Worm (Caenorhabditis elegans) whole organism, L3 larva: ENCODE measurements around the gene abts-3.

Experiments
- R02D3.7 ChIP-seq: fragments of 150-350 bp; optimal IDR thresholded peaks from 2 replicates; lab custom pipeline; 2014; ENCODE audit warnings: missing biosample characterization, missing genetic modification characterization
- ama-1 ChIP-seq: fragments of 150-350 bp; optimal IDR thresholded peaks from 2 replicates; lab custom pipeline; 2018
- ceh-16 ChIP-seq: sonication (generic microtip); optimal IDR thresholded peaks from 2 replicates; lab custom pipeline; 2017; ENCODE audit warnings: missing biosample characterization, missing genetic modification characterization
- ceh-28 ChIP-seq: fragments of 150-350 bp; optimal IDR thresholded peaks from 2 replicates; lab custom pipeline; 2014; ENCODE audit warnings: missing biosample characterization, missing genetic modification reagents, missing genetic modification characterization
- ceh-9 ChIP-seq: sonication (generic microtip); optimal IDR thresholded peaks from 2 replicates; lab custom pipeline; 2018; ENCODE audit warnings: missing biosample characterization, missing genetic modification characterization
- daf-12 ChIP-seq: fragments of 150-350 bp; optimal IDR thresholded peaks from 2 replicates; lab custom pipeline; 2014; ENCODE audit warnings: missing biosample characterization, missing genetic modification reagents, missing genetic modification characterization
- egl-27 ChIP-seq: sonication (generic microtip); optimal IDR thresholded peaks from 4 replicates; lab custom pipeline; 2017; ENCODE audit warnings: missing biosample characterization, missing genetic modification reagents, missing genetic modification characterization
- elt-1 ChIP-seq: fragments of 150-350 bp; optimal IDR thresholded peaks from 2 replicates; lab custom pipeline; 2014; ENCODE audit warnings: missing biosample characterization, missing genetic modification characterization
- elt-2 ChIP-seq: sonication (generic microtip); optimal IDR thresholded peaks from 2 replicates; lab custom pipeline; 2016; ENCODE audit warnings: missing genetic modification reagents, mild to moderate bottlenecking, missing genetic modification characterization, missing compliant biosample characterization
- elt-3 ChIP-seq, 3 experiments: fragments of 150-350 bp in 1 of 3; sonication (generic microtip) in 2 of 3; optimal IDR thresholded peaks; 2 replicates in 2 of 3; 4 replicates in 1 of 3; lab custom pipeline; 2014 to 2017; ENCODE audit warnings: missing biosample characterization in 3 of 3, missing genetic modification characterization in 3 of 3
- fkh-10 ChIP-seq: sonication (generic microtip); optimal IDR thresholded peaks from 2 replicates; lab custom pipeline; 2017; ENCODE audit warnings: missing biosample characterization, missing genetic modification reagents, missing genetic modification characterization
- fkh-2 ChIP-seq: fragments of 150-350 bp; optimal IDR thresholded peaks from 2 replicates; lab custom pipeline; 2014; ENCODE audit warnings: missing biosample characterization, missing genetic modification reagents, missing genetic modification characterization
- fos-1 ChIP-seq: fragments of 150-350 bp; optimal IDR thresholded peaks from 2 replicates; lab custom pipeline; 2014; ENCODE audit warnings: missing biosample characterization, missing genetic modification characterization
- jun-1 ChIP-seq: fragments of 150-350 bp; optimal IDR thresholded peaks from 2 replicates; lab custom pipeline; 2014; ENCODE audit warnings: missing biosample characterization, missing genetic modification reagents, missing genetic modification characterization
- lin-15B ChIP-seq: fragments of 150-350 bp; optimal IDR thresholded peaks from 2 replicates; lab custom pipeline; 2014; ENCODE audit warnings: missing biosample characterization, missing genetic modification characterization
- lin-39 ChIP-seq: fragments of 150-350 bp; optimal IDR thresholded peaks from 2 replicates; lab custom pipeline; 2018; ENCODE audit warnings: missing biosample characterization, missing genetic modification reagents, missing genetic modification characterization
- mml-1 ChIP-seq: fragments of 150-350 bp; sonication (generic microtip); optimal IDR thresholded peaks from 3 replicates; lab custom pipeline; 2014; ENCODE audit warnings: missing biosample characterization, missing genetic modification characterization
- nfya-1 ChIP-seq: sonication (generic microtip); optimal IDR thresholded peaks from 2 replicates; lab custom pipeline; 2017; ENCODE audit warnings: missing genetic modification characterization, mild to moderate bottlenecking, missing compliant biosample characterization, antibody characterized with exemption, moderate library complexity; ENCODE audit not compliant: insufficient read depth
- nhr-11 ChIP-seq: fragments of 150-350 bp; optimal IDR thresholded peaks from 2 replicates; lab custom pipeline; 2014; ENCODE audit warnings: missing biosample characterization, missing genetic modification characterization
- nhr-12 ChIP-seq: fragments of 150-350 bp; optimal IDR thresholded peaks from 2 replicates; lab custom pipeline; 2014; ENCODE audit warnings: missing biosample characterization, missing genetic modification characterization
- nhr-237 ChIP-seq: fragments of 150-350 bp; optimal IDR thresholded peaks from 2 replicates; lab custom pipeline; 2014; ENCODE audit warnings: missing biosample characterization, missing genetic modification characterization
- nhr-43 ChIP-seq: sonication (generic microtip); optimal IDR thresholded peaks from 2 replicates; lab custom pipeline; 2016; ENCODE audit warnings: mild to moderate bottlenecking, missing genetic modification characterization, missing compliant biosample characterization; ENCODE audit not compliant: poor library complexity, severe bottlenecking
- nhr-67 ChIP-seq: fragments of 150-350 bp; optimal IDR thresholded peaks from 2 replicates; lab custom pipeline; 2014; ENCODE audit warnings: missing biosample characterization, missing genetic modification characterization
- nhr-76 ChIP-seq: fragments of 150-350 bp; sonication (generic microtip); optimal IDR thresholded peaks from 5 replicates; lab custom pipeline; 2014; ENCODE audit warnings: missing biosample characterization, missing genetic modification characterization
- nhr-77 ChIP-seq: fragments of 150-350 bp; optimal IDR thresholded peaks from 2 replicates; lab custom pipeline; 2014; ENCODE audit warnings: missing biosample characterization, missing genetic modification characterization
- pha-4 ChIP-seq: fragments of 150-350 bp; optimal IDR thresholded peaks from 2 replicates; lab custom pipeline; 2014; ENCODE audit warnings: missing biosample characterization, missing genetic modification reagents, missing genetic modification characterization
- pqm-1 ChIP-seq: fragments of 150-350 bp; optimal IDR thresholded peaks from 2 replicates; lab custom pipeline; 2017; ENCODE audit warnings: missing biosample characterization, missing genetic modification characterization, inconsistent platforms
- sea-2 ChIP-seq: fragments of 150-350 bp; sonication (generic microtip); optimal IDR thresholded peaks from 4 replicates; lab custom pipeline; 2014; ENCODE audit warnings: missing biosample characterization, missing genetic modification reagents, missing genetic modification characterization
- snpc-4 ChIP-seq: fragments of 150-350 bp; optimal IDR thresholded peaks from 2 replicates; lab custom pipeline; 2014; ENCODE audit warnings: missing biosample characterization, missing genetic modification characterization
- unc-39 ChIP-seq: sonication (generic microtip); optimal IDR thresholded peaks from 4 replicates; lab custom pipeline; 2017; ENCODE audit warnings: missing biosample characterization, missing genetic modification characterization
- zag-1 ChIP-seq: fragments of 150-350 bp; optimal IDR thresholded peaks from 2 replicates; lab custom pipeline; 2014; ENCODE audit warnings: missing biosample characterization, missing genetic modification characterization
- ztf-4 ChIP-seq: fragments of 150-350 bp; optimal IDR thresholded peaks from 2 replicates; lab custom pipeline; 2014; ENCODE audit warnings: missing biosample characterization, missing genetic modification characterization

Gene abts-3

ce11 chrII:6118163-6118562, 14.5 kb upstream of the abts-3 start, which contains the start of gene C29H12.6:
TSS of gene C29H12.6 (minus strand) at chrII:6118263.
- no peak for TF ChIP-seq elt-2 (tag; lab: Kevin White, UChicago)
- no peak for TF ChIP-seq fkh-2 (tag; lab: Kevin White, UChicago)
- no peak for TF ChIP-seq R02D3.7 (tag; lab: Kevin White, UChicago)
- TF ChIP-seq snpc-4 (tag; lab: Kevin White, UChicago): no peak
- TF ChIP-seq elt-3 (tag; optimal IDR thresholded peaks at IDR 0.05; lab: Kevin White, UChicago): no peak
- TF ChIP-seq ama-1 (lab: Kevin White, UChicago): no peak
- TF ChIP-seq nhr-12 (tag; lab: Kevin White, UChicago): no peak
- TF ChIP-seq elt-1 (tag; lab: Kevin White, UChicago): no peak
- no peak for TF ChIP-seq nhr-11 (tag; lab: Kevin White, UChicago)
- no peak for TF ChIP-seq nhr-76 (tag; lab: Kevin White, UChicago)

DNA sequence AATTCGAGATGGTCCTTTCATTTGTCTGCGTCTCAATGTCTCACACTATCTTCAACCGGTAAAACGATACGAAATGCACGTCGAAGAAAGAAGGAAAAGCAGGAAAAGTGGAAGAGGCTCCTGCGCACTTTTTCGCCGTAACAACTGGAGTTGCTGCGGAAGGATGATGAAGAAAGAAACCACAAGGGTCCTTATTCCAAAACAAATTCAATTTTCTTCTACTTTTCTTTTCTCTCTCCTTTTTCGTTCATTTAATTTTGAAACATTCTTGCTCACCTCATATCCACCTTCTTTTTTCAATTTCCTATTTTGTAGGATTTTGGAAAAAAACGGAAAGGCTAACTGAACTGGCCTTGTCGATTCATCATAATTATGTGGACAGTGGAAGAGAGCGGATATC, 12.1 kb upstream of the abts-3 start:
- TF ChIP-seq snpc-4 (tag; lab: Kevin White, UChicago): no peak
- no peak for TF ChIP-seq fkh-10
- TF ChIP-seq unc-39 (tag; lab: Kevin White, UChicago): no peak
- TF ChIP-seq zag-1 (tag; lab: Kevin White, UChicago): no peak
- no peak for TF ChIP-seq sea-2 (GFP tag; lab: Kevin White, UChicago)
- TF ChIP-seq mml-1 (tag; lab: Kevin White, UChicago): no peak
- TF ChIP-seq ceh-9 (tag; lab: Kevin White, UChicago): no peak
- TF ChIP-seq ztf-4 (tag; lab: Kevin White, UChicago): no peak
- no peak for TF ChIP-seq ceh-28 (tag; lab: Kevin White, UChicago)
- no peak for TF ChIP-seq nhr-67
- TF ChIP-seq elt-3 (tag; optimal IDR thresholded peaks at IDR 0.05; lab: Kevin White, UChicago): no peak

DNA sequence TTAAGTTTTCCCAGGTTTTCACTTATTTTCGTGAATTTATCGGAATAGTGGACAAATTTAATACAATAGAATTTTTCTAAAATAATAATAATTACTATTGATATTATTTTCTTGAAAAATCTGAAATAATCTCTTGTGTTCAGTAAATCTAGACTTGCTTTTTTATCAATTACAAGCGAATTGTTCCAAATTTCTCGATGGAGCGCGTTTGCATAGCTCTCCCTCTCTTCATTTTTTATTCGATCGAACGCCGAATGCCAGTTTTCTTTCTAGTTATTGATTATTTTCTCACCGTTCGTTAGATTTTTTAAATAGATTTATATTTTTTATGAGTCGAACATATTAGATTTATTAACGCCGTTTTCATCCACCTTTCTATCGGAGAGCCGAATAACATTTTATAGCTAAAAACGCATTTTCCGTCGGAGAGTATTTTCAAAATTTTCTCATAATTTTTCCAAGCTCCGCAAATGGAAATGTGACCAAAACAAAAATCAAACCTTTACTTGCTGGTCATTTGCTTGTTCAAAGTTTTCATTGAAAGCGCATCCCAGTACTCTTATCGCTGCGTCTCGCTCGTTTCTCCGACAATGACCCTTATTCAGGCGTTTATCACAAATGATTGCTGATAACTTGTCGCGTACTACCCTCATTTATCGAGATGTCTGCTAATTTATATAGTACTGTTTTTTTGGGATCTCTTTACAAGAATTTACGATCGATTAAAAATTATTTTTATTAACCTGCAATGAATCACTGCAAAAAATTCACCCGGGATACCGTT, 9.9 kb upstream of the abts-3 start:
- TF ChIP-seq fkh-10: no peak
- no peak for TF ChIP-seq ceh-28 (tag; lab: Kevin White, UChicago)
- TF ChIP-seq pha-4 (tag; lab: Kevin White, UChicago): peak; percentile 50
- no peak for TF ChIP-seq nhr-11 (tag; lab: Kevin White, UChicago)
- no peak for TF ChIP-seq fos-1
- TF ChIP-seq nhr-77: no peak
- TF ChIP-seq egl-27 (tag; lab: Kevin White, UChicago): no peak
- peak; percentile 74 for TF ChIP-seq elt-2 (tag; lab: Kevin White, UChicago)
- no peak for TF ChIP-seq nhr-237
- TF ChIP-seq ceh-16 (tag; lab: Kevin White, UChicago): no peak
- TF ChIP-seq snpc-4 (tag; lab: Kevin White, UChicago): peak; percentile 40
- TF ChIP-seq pqm-1 (tag; lab: Kevin White, UChicago): peak; percentile 66
- TF ChIP-seq nfya-1 (tag; lab: Kevin White, UChicago): peak; percentile 4
- peak; percentile 14 for TF ChIP-seq lin-15B
- TF ChIP-seq daf-12 (tag; lab: Kevin White, UChicago): no peak
- TF ChIP-seq, all 47 proteins: peak for 6

ce11 chrII:6123513-6123912, 9.2 kb upstream of the abts-3 start, which contains the start of gene C29H12.2:
TSS of gene C29H12.2 (plus strand) at chrII:6123809.
- TF ChIP-seq lin-39 (no peak), pha-4 (tag; lab: Kevin White, UChicago) (peak; percentile 29)

DNA sequence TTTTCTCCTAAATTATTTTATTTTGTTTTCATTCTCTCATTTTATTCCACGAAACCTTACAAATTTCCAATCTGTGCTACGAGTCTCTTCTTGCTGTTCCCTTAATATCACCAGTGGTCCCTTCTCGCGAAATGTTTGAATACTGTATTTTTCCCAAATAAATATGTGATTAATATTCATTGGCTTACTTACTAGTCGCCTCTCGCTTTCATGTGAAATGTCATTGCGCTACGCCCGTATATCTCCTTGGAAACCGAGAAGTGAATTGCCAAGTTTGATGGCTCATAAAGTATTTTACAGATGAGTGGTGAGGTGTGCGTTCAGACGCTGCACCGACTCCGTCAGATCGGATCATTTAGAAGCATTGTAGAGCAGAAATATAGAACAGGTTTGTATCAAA, 7.4 kb upstream of the abts-3 start, which contains the start of gene rars-2:
rars-2 (plus strand) TSS at position 301 of the 400 bp plus-strand sequence.
- TF ChIP-seq nhr-43 (tag; lab: Kevin White, UChicago): peak; percentile 11
- TF ChIP-seq sea-2 (GFP tag; lab: Kevin White, UChicago): no peak
- no peak for TF ChIP-seq jun-1 (tag; lab: Kevin White, UChicago)
